Fruit fly (Drosophila melanogaster): ENCODE data around the gene CG33191.

DNA sequence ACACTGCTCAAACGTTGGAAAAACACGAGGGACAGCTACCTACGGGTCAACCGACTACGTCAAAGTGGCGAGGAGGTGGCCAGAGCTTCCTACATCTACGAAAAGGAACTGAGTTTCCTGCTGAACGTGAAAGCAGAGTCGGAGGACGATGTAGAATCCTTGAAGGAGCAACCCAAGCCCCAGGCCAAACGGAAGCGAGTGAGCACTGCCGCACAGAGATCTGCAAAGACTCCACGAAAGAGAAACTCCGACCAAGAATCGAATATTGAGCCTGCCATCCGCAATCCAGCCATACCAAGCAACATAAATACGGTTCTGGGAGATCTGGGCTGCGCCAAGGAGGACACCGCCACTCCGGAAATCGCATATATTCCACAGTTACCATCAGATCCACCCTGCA lies 26.9 kb upstream of the CG33191 start:
- TF ChIP-seq CrebA (GFP tag; optimal IDR thresholded peaks at IDR 0.05; ENCODE audit: borderline replicate concordance) (no peak), N (GFP tag; optimal IDR thresholded peaks at IDR 0.05) (no peak), Jra (GFP tag; optimal IDR thresholded peaks at IDR 0.05) (no peak), pan (optimal IDR thresholded peaks at IDR 0.05) (no peak)

All from whole organism, wandering third instar larva.